Worm (Caenorhabditis elegans) whole organism, L3 larva: ENCODE results near the gene W10G6.6.

Source experiments
- nhr-25 ChIP-seq: sonication (generic microtip); optimal IDR thresholded peaks from 2 replicates; lab custom pipeline; 2017; ENCODE audit warnings: missing biosample characterization, missing genetic modification characterization
- nhr-28 ChIP-seq: fragments of 150-350 bp; optimal IDR thresholded peaks from 2 replicates; lab custom pipeline; 2014; ENCODE audit warnings: missing biosample characterization, missing genetic modification characterization

ce11 chrX:16208667-16209066 is 41.9 kb downstream of the W10G6.6 start:
- TF ChIP-seq nhr-25 (tag; lab: Kevin White, UChicago) (no peak), nhr-28 (tag; lab: Kevin White, UChicago) (no peak)
